Worm (Caenorhabditis elegans): ENCODE data around the gene unc-24.

unc-24 gene

DNA sequence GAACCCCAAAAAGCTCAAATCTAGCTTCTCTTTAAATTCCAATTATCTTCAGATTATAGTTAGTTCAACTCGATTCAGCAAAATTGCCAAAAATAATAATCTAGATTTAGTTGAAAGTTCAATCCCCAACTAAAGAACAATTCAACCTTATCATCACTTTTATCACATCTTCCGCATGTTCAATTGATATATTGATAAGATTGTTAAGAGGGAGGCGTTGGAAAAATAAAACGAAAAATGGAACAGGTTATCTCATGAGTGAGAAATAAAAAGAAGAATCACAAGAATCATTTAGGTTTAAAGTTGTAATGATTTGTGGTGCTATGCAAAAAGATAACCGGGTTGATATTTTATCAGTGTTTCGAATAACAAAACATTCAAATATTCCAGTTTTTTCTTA lies 6.1 kb downstream of the unc-24 start:
- TF ChIP-seq drap-1 (GFP tag; optimal IDR thresholded peaks at IDR 0.05), result no peak
- TF ChIP-seq ztf-11 (tag; optimal IDR thresholded peaks at IDR 0.05), result no peak
- TF ChIP-seq nhr-28 (tag; optimal IDR thresholded peaks at IDR 0.05), result no peak
- peak; percentile 28 for TF ChIP-seq elt-3 (tag; optimal IDR thresholded peaks at IDR 0.05)

DNA sequence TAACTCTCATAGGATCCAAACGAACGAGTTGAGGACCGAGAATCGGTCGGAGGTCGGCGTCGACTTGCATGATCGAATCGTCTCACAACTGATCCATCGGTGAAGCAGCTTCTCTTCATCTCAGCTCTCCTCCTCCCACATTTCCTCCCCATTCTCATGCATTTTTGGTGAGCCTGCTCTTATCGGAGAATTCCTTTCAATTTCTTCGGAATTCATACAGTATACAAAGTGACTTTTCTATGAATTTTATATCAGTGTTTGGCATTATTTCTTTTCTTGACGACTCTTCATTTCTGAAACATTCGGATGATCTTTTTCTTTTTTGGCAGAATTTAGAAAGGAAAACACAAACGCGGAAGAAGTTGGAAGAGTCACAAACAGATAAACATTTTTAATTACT lies 7.4 kb downstream of the unc-24 start, which contains the start of gene mec-17:
Gene mec-17, minus strand, starts transcription at position 101 of the 400 bp plus-strand sequence.
- no peak for TF ChIP-seq ceh-43 (GFP tag; optimal IDR thresholded peaks at IDR 0.05)
- no peak for TF ChIP-seq ztf-11 (tag; optimal IDR thresholded peaks at IDR 0.05)
- TF ChIP-seq ceh-83 (GFP tag; optimal IDR thresholded peaks at IDR 0.05), result no peak
- no peak for TF ChIP-seq zip-8 (tag; optimal IDR thresholded peaks at IDR 0.05)
- no peak for TF ChIP-seq mls-2 (tag; optimal IDR thresholded peaks at IDR 0.05)
- no peak for TF ChIP-seq mep-1 (tag; optimal IDR thresholded peaks at IDR 0.05)
- no peak for TF ChIP-seq drap-1 (GFP tag; optimal IDR thresholded peaks at IDR 0.05)
- no peak for TF ChIP-seq unc-39 (tag; optimal IDR thresholded peaks at IDR 0.05)
- TF ChIP-seq ham-2 (GFP tag; optimal IDR thresholded peaks at IDR 0.05), result no peak
- no peak for TF ChIP-seq nhr-2 (tag; optimal IDR thresholded peaks at IDR 0.05)
- TF ChIP-seq mab-5 (tag; optimal IDR thresholded peaks at IDR 0.05), result no peak
- TF ChIP-seq sem-2 (GFP tag; optimal IDR thresholded peaks at IDR 0.05), result no peak
- TF ChIP-seq elt-1 (tag; optimal IDR thresholded peaks at IDR 0.05; ENCODE audit: borderline replicate concordance, insufficient read depth), result no peak
- no peak for TF ChIP-seq nhr-12 (tag; optimal IDR thresholded peaks at IDR 0.05)
- no peak for TF ChIP-seq bed-3 (GFP tag; optimal IDR thresholded peaks at IDR 0.05)
- no peak for TF ChIP-seq nhr-237 (tag; optimal IDR thresholded peaks at IDR 0.05)

DNA sequence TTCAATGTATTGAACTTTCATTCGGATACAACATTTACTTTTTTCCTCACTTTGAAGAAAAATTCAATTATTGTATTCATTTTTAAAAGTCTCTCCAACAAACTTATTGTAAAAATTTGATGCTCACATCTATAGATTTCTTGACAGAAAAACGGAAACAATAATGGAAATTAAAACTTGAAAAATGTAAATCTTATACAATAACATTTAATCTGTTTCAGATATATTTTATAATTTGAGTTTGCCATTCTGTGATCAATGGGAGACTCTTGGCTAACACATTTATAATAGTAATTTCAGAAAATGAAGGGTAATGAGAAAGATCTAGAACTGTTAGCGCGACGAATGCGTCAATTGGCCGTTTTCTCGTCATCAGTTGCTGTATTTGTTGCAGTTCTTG lies 8.7 kb downstream of the unc-24 start, which contains the start of gene col-115:
Gene col-115, plus strand, starts transcription at position 301 of the 400 bp plus-strand sequence.
- TF ChIP-seq sptf-1 (tag; optimal IDR thresholded peaks at IDR 0.05) (no peak), nhr-28 (tag; optimal IDR thresholded peaks at IDR 0.05) (no peak), ceh-43 (GFP tag; optimal IDR thresholded peaks at IDR 0.05) (no peak), ceh-83 (GFP tag; optimal IDR thresholded peaks at IDR 0.05) (no peak), nhr-76 (tag; optimal IDR thresholded peaks at IDR 0.05) (no peak), nhr-12 (tag; optimal IDR thresholded peaks at IDR 0.05) (no peak), tbx-8 (GFP tag; optimal IDR thresholded peaks at IDR 0.05) (no peak), ceh-39 (tag; optimal IDR thresholded peaks at IDR 0.05) (no peak), blmp-1 (tag; optimal IDR thresholded peaks at IDR 0.05) (no peak), nhr-2 (tag; optimal IDR thresholded peaks at IDR 0.05) (no peak), ces-1 (GFP tag; optimal IDR thresholded peaks at IDR 0.05) (no peak), ztf-11 (tag; optimal IDR thresholded peaks at IDR 0.05) (no peak), unc-120 (tag; optimal IDR thresholded peaks at IDR 0.05; ENCODE audit: poor library complexity, severe bottlenecking) (no peak), mls-2 (tag; optimal IDR thresholded peaks at IDR 0.05) (no peak), lsy-2 (tag; optimal IDR thresholded peaks at IDR 0.05) (no peak)

DNA sequence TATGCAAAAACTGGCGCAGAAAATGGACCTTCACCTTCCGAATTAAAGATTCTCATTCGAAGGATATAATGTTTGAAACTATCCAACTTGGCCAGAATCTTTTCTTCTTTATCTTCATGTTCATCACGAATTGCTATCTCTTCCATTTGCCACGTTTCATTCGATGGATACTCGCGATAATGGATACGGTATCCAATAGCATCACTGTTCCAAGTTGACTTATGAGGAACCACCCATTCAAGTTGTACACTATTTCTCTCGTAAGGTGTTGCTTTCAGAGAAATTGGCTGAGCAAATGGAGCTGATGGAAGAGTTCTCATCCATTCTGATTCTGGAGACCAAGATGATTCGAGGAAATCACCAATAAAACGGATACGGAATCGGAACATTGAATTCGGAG lies 15.0 kb downstream of the unc-24 start:
- TF ChIP-seq nhr-237 (tag; optimal IDR thresholded peaks at IDR 0.05) (no peak), ceh-83 (GFP tag; optimal IDR thresholded peaks at IDR 0.05) (no peak), ceh-43 (GFP tag; optimal IDR thresholded peaks at IDR 0.05) (no peak), sem-2 (GFP tag; optimal IDR thresholded peaks at IDR 0.05) (no peak), unc-62 (GFP tag; optimal IDR thresholded peaks at IDR 0.05) (no peak), lin-13 (tag; optimal IDR thresholded peaks at IDR 0.05) (no peak), mep-1 (tag; optimal IDR thresholded peaks at IDR 0.05) (no peak), nhr-76 (tag; optimal IDR thresholded peaks at IDR 0.05) (no peak), ces-1 (GFP tag; optimal IDR thresholded peaks at IDR 0.05) (no peak), bed-3 (GFP tag; optimal IDR thresholded peaks at IDR 0.05) (no peak), tbx-8 (GFP tag; optimal IDR thresholded peaks at IDR 0.05) (no peak), blmp-1 (tag; optimal IDR thresholded peaks at IDR 0.05) (no peak), nhr-2 (tag; optimal IDR thresholded peaks at IDR 0.05) (no peak), ham-2 (GFP tag; optimal IDR thresholded peaks at IDR 0.05) (no peak), zip-8 (tag; optimal IDR thresholded peaks at IDR 0.05) (no peak), elt-1 (tag; optimal IDR thresholded peaks at IDR 0.05; ENCODE audit: borderline replicate concordance, insufficient read depth) (no peak), ztf-11 (tag; optimal IDR thresholded peaks at IDR 0.05) (no peak), nhr-28 (tag; optimal IDR thresholded peaks at IDR 0.05) (no peak)

DNA sequence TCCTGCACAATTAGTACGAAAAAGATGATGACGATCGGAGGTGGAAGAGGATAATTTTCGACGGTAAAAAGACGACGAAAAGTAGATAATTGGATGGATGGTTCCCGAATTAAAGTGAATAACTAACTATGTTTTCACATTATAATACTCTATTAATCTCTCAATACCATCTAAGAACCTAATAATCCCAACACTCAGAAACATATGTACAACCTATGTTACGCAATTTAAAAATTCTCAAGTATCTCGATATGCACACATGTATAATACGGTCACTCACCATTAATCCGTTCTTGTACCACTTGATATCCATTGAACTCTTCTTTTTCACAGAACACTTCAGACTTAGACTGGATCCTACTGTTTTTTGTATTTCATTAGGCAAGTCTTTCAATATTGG lies 21.1 kb downstream of the unc-24 start:
- peak; percentile 85 for TF ChIP-seq nhr-2 (tag; optimal IDR thresholded peaks at IDR 0.05)
- TF ChIP-seq elt-3 (tag; optimal IDR thresholded peaks at IDR 0.05), result no peak
- TF ChIP-seq flh-1 (GFP tag; optimal IDR thresholded peaks at IDR 0.05), result no peak
- peak; percentile 38 for TF ChIP-seq zip-8 (tag; optimal IDR thresholded peaks at IDR 0.05)
- TF ChIP-seq mls-2 (tag; optimal IDR thresholded peaks at IDR 0.05), result no peak
- TF ChIP-seq mab-5 (tag; optimal IDR thresholded peaks at IDR 0.05), result no peak
